Worm (Caenorhabditis elegans): Measurements from ENCODE around the gene dcn-1.

DNA sequence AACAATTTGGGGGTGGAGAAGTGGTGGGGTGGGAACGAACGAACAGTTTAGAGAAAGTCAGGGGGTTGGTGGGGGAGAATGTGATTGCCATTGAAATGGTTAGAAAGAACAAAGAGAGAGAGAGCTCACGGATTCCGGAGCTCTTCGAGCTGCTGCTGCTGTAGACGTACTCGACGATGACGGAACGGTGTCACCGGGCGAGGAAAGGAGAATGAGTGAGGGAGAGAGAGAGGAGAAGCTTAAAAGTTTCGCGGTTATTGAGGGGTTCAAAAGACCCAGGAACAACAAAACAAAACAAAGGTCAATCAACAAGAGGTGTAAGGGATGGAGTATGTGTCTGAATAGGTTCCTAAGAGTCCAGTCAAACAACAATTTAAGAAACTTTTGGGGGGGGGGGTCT, 37.4 kb upstream of the dcn-1 start:
- TF ChIP-seq lin-39 (tag; optimal IDR thresholded peaks at IDR 0.05) (no peak), skn-1 (tag; optimal IDR thresholded peaks at IDR 0.05) (no peak)

Measured in whole organism, L2 larva.